Worm (Caenorhabditis elegans) whole organism, late embryonic: ENCODE measurements around the gene K10G6.5.

Experiments
- K09A11.1 ChIP-seq: sonication (generic microtip); optimal IDR thresholded peaks from 2 replicates; lab custom pipeline; 2017; ENCODE audit warnings: antibody characterized with exemption, mild to moderate bottlenecking, missing genetic modification characterization, missing compliant biosample characterization; ENCODE audit not compliant: insufficient read depth
- ceh-45 ChIP-seq: fragments of 200-800 bp; sonication (Bioruptor generic); IDR thresholded peaks from 2 replicates; pipeline ENCODE4 v1.3.6; 2022; ENCODE audit warnings: missing genetic modification reagents, missing genetic modification characterization, missing compliant biosample characterization
- ceh-48 ChIP-seq: sonication (generic microtip); optimal IDR thresholded peaks from 2 replicates; lab custom pipeline; 2016; ENCODE audit warnings: missing genetic modification characterization, inconsistent platforms, missing compliant biosample characterization
- hlh-8 ChIP-seq: sonication (generic microtip); optimal IDR thresholded peaks from 2 replicates; lab custom pipeline; 2016; ENCODE audit warnings: missing genotype, missing genetic modification characterization, missing compliant biosample characterization
- nhr-11 ChIP-seq: fragments of 150-350 bp; optimal IDR thresholded peaks from 2 replicates; lab custom pipeline; 2014; ENCODE audit warnings: missing biosample characterization, missing genetic modification characterization
- sox-4 ChIP-seq: sonication (generic microtip); optimal IDR thresholded peaks from 2 replicates; lab custom pipeline; 2017; ENCODE audit warnings: mild to moderate bottlenecking, missing genetic modification characterization, inconsistent platforms, missing compliant biosample characterization

- no peak for TF ChIP-seq K09A11.1 (tag; lab: Kevin White, UChicago)
- TF ChIP-seq hlh-8 (tag; lab: Kevin White, UChicago), result no peak
- no peak for TF ChIP-seq nhr-11
- no peak for TF ChIP-seq ceh-48 (tag; lab: Kevin White, UChicago)
- no peak for TF ChIP-seq ceh-45 (GFP tag; lab: Robert Waterston, UW)
- no peak for TF ChIP-seq sox-4 (tag; lab: Kevin White, UChicago)
Observed at ce11 chrII:3996005-3996404, 9.0 kb downstream of the K10G6.5 start, which contains the start of gene clc-22.
